Fruit fly (Drosophila melanogaster) whole organism, embryonic: Measurements from ENCODE around the gene Ugt35E2.

Experiments used
- Asciz ChIP-seq: fragments of 200-800 bp; sonication (Bioruptor generic); optimal IDR thresholded peaks from 2 replicates; lab custom pipeline; 2017; ENCODE audit warnings: missing biosample characterization, mild to moderate bottlenecking, missing genetic modification characterization, missing genetic modification reagents
- CG10267 ChIP-seq: fragments of 200-800 bp; sonication (Bioruptor generic); optimal IDR thresholded peaks from 2 replicates; lab custom pipeline; 2018; ENCODE audit warnings: missing biosample characterization, mild to moderate bottlenecking, missing genetic modification characterization, moderate library complexity
- CG10543 ChIP-seq: fragments of 200-800 bp; sonication (Bioruptor generic); optimal IDR thresholded peaks from 3 replicates; lab custom pipeline; 2017; ENCODE audit warnings: missing biosample characterization, mild to moderate bottlenecking, missing genetic modification characterization, moderate library complexity
- CG10654 ChIP-seq: fragments of 200-800 bp; sonication (Bioruptor generic); optimal IDR thresholded peaks from 2 replicates; lab custom pipeline; 2016; ENCODE audit warnings: missing biosample characterization, missing genetic modification characterization
- CG11560 ChIP-seq: fragments of 200-800 bp; sonication (Bioruptor generic); IDR thresholded peaks from 3 replicates; pipeline ENCODE4 v1.3.6; 2022; ENCODE audit warnings: missing biosample characterization, missing genetic modification characterization
- CG13894 ChIP-seq: fragments of 200-800 bp; sonication (Bioruptor generic); optimal IDR thresholded peaks from 3 replicates; lab custom pipeline; 2018; ENCODE audit warnings: missing biosample characterization, mild to moderate bottlenecking, missing genetic modification characterization, moderate library complexity
- CG14050 ChIP-seq: fragments of 200-800 bp; sonication (Bioruptor generic); IDR thresholded peaks from 3 replicates; pipeline ENCODE4 v1.3.6; 2022; ENCODE audit warnings: missing biosample characterization, missing genetic modification characterization
- CG14710 ChIP-seq: fragments of 200-800 bp; sonication (Bioruptor generic); optimal IDR thresholded peaks from 3 replicates; lab custom pipeline; 2019; ENCODE audit warnings: missing biosample characterization, mild to moderate bottlenecking, missing genetic modification characterization, moderate library complexity
- CG1529 ChIP-seq: fragments of 200-800 bp; sonication (Bioruptor generic); optimal IDR thresholded peaks from 3 replicates; lab custom pipeline; 2018; ENCODE audit warnings: missing biosample characterization, missing genetic modification characterization
- CG17568 ChIP-seq: fragments of 200-800 bp; sonication (Bioruptor generic); optimal IDR thresholded peaks from 2 replicates; lab custom pipeline; 2018; ENCODE audit warnings: missing biosample characterization, mild to moderate bottlenecking, missing genetic modification characterization, moderate library complexity
- CG18599 ChIP-seq: fragments of 200-800 bp; sonication (Bioruptor generic); optimal IDR thresholded peaks from 3 replicates; lab custom pipeline; 2017; ENCODE audit warnings: missing biosample characterization, missing genetic modification characterization, mild to moderate bottlenecking, moderate library complexity, missing genetic modification reagents
- CG18764 ChIP-seq: fragments of 200-800 bp; sonication (Bioruptor generic); optimal IDR thresholded peaks from 3 replicates; lab custom pipeline; 2016; ENCODE audit warnings: missing biosample characterization, missing genetic modification characterization
- CG2712 ChIP-seq: fragments of 200-800 bp; optimal IDR thresholded peaks from 3 replicates; lab custom pipeline; 2019; ENCODE audit warnings: missing biosample characterization, mild to moderate bottlenecking, missing genetic modification characterization, moderate library complexity
- CG4617 ChIP-seq: fragments of 200-800 bp; sonication (Bioruptor generic); optimal IDR thresholded peaks from 3 replicates; lab custom pipeline; 2016; ENCODE audit warnings: missing biosample characterization, missing genetic modification characterization, borderline replicate concordance
- CG4707 ChIP-seq: fragments of 200-800 bp; sonication (Bioruptor generic); optimal IDR thresholded peaks from 2 replicates; lab custom pipeline; 2018; ENCODE audit warnings: missing biosample characterization, mild to moderate bottlenecking, missing genetic modification characterization, moderate library complexity
- CG4854 ChIP-seq: fragments of 200-800 bp; sonication (Bioruptor generic); optimal IDR thresholded peaks from 2 replicates; lab custom pipeline; 2016; ENCODE audit warnings: missing biosample characterization, missing genetic modification characterization, inconsistent platforms
- CG6254 ChIP-seq: fragments of 200-800 bp; sonication (Bioruptor generic); optimal IDR thresholded peaks from 3 replicates; lab custom pipeline; 2017; ENCODE audit warnings: mild to moderate bottlenecking, missing biosample characterization, missing genetic modification reagents, missing genetic modification characterization
- CG6791 ChIP-seq: fragments of 200-800 bp; sonication (Bioruptor generic); IDR thresholded peaks from 3 replicates; pipeline ENCODE4 v1.3.6; 2022; ENCODE audit warnings: missing biosample characterization, missing genetic modification characterization; ENCODE audit not compliant: partially characterized antibody
- CG8089 ChIP-seq: fragments of 200-800 bp; sonication (Bioruptor generic); optimal IDR thresholded peaks from 3 replicates; lab custom pipeline; 2016; ENCODE audit warnings: missing biosample characterization, missing genetic modification characterization
- CG8388 ChIP-seq: fragments of 200-800 bp; sonication (Bioruptor generic); optimal IDR thresholded peaks from 2 replicates; lab custom pipeline; 2019; ENCODE audit warnings: missing biosample characterization, mild to moderate bottlenecking, missing genetic modification characterization, moderate library complexity
- Dip2 ChIP-seq: fragments of 200-800 bp; sonication (Bioruptor generic); IDR thresholded peaks from 2 replicates; pipeline ENCODE4 v1.3.6; 2022; ENCODE audit warnings: missing biosample characterization, missing genetic modification characterization
- E2f1 ChIP-seq: fragments of 200-800 bp; sonication (Bioruptor generic); IDR thresholded peaks from 2 replicates; pipeline ENCODE4 v1.3.6; 2022; ENCODE audit warnings: missing biosample characterization, missing genetic modification characterization
- HmgZ ChIP-seq: fragments of 200-800 bp; sonication (Bioruptor generic); optimal IDR thresholded peaks from 2 replicates; lab custom pipeline; 2018; ENCODE audit warnings: missing biosample characterization, mild to moderate bottlenecking, missing genetic modification characterization
- Hmr ChIP-seq: fragments of 200-800 bp; sonication (Bioruptor generic); optimal IDR thresholded peaks from 3 replicates; lab custom pipeline; 2017; ENCODE audit warnings: mild to moderate bottlenecking, missing biosample characterization, missing genetic modification reagents, missing genetic modification characterization
- Hr3 ChIP-seq: fragments of 200-800 bp; sonication (Bioruptor generic); optimal IDR thresholded peaks from 3 replicates; lab custom pipeline; 2016; ENCODE audit warnings: missing biosample characterization, missing genetic modification characterization
- Hr51 ChIP-seq, 2 experiments: fragments of 200-800 bp; sonication (Bioruptor generic); optimal IDR thresholded peaks; 2 replicates in 1 of 2; 3 replicates in 1 of 2; lab custom pipeline; 2016 to 2018; ENCODE audit warnings: missing biosample characterization in 2 of 2, missing genetic modification characterization in 2 of 2, mild to moderate bottlenecking in 1 of 2, moderate library complexity in 1 of 2
- Kr ChIP-seq: fragments of 200-800 bp; sonication (Bioruptor generic); optimal IDR thresholded peaks from 2 replicates; lab custom pipeline; 2017; ENCODE audit warnings: missing biosample characterization, mild to moderate bottlenecking, missing genetic modification characterization
- Mad ChIP-seq: fragments of 200-800 bp; sonication (Bioruptor generic); optimal IDR thresholded peaks from 2 replicates; lab custom pipeline; 2016; ENCODE audit warnings: missing biosample characterization, missing genetic modification characterization
- Meics ChIP-seq: fragments of 200-800 bp; sonication (Bioruptor generic); optimal IDR thresholded peaks from 2 replicates; lab custom pipeline; 2017; ENCODE audit warnings: missing biosample characterization, mild to moderate bottlenecking, missing genetic modification characterization
- NK7.1 ChIP-seq: fragments of 200-800 bp; sonication (Bioruptor generic); optimal IDR thresholded peaks from 3 replicates; lab custom pipeline; 2016; ENCODE audit warnings: missing biosample characterization, missing genetic modification characterization
- Nf-YC ChIP-seq: fragments of 200-800 bp; optimal IDR thresholded peaks from 3 replicates; lab custom pipeline; 2019; ENCODE audit warnings: missing biosample characterization, mild to moderate bottlenecking, missing genetic modification characterization, moderate library complexity
- Oaz ChIP-seq: fragments of 200-800 bp; sonication (Bioruptor generic); IDR thresholded peaks from 2 replicates; pipeline ENCODE4 v1.3.6; 2022; ENCODE audit warnings: missing biosample characterization, missing genetic modification characterization
- Opbp ChIP-seq: fragments of 200-800 bp; sonication (Bioruptor generic); IDR thresholded peaks from 3 replicates; pipeline ENCODE4 v1.3.6; 2022; ENCODE audit warnings: missing biosample characterization, missing genetic modification characterization; ENCODE audit not compliant: partially characterized antibody
- Optix ChIP-seq: fragments of 200-800 bp; sonication (Bioruptor generic); IDR thresholded peaks from 3 replicates; pipeline ENCODE4 v1.3.6; 2022; ENCODE audit warnings: missing biosample characterization, missing genetic modification characterization
- Sry-β ChIP-seq: fragments of 200-800 bp; sonication (Bioruptor generic); optimal IDR thresholded peaks from 2 replicates; lab custom pipeline; 2018; ENCODE audit warnings: missing biosample characterization, mild to moderate bottlenecking, missing genetic modification characterization, moderate library complexity
- Ssrp ChIP-seq: fragments of 200-800 bp; sonication (Bioruptor generic); optimal IDR thresholded peaks from 2 replicates; lab custom pipeline; 2018; ENCODE audit warnings: missing biosample characterization, mild to moderate bottlenecking, missing genetic modification characterization, moderate library complexity
- Xrp1 ChIP-seq: fragments of 200-800 bp; sonication (Bioruptor generic); IDR thresholded peaks from 2 replicates; pipeline ENCODE4 v1.3.6; 2022; ENCODE audit warnings: missing biosample characterization, missing genetic modification characterization
- abd-A ChIP-seq: fragments of 200-800 bp; sonication (Bioruptor generic); optimal IDR thresholded peaks from 3 replicates; lab custom pipeline; 2019; ENCODE audit warnings: missing biosample characterization, mild to moderate bottlenecking, missing genetic modification characterization, moderate library complexity
- bbx ChIP-seq: fragments of 200-800 bp; sonication (Bioruptor generic); IDR thresholded peaks from 2 replicates; pipeline ENCODE4 v1.3.6; 2022; ENCODE audit warnings: missing biosample characterization, missing genetic modification characterization; ENCODE audit not compliant: partially characterized antibody
- br ChIP-seq: fragments of >200 bp; optimal IDR thresholded peaks from 2 replicates; lab custom pipeline; 2017
- ewg ChIP-seq: fragments of 200-800 bp; sonication (Bioruptor generic); optimal IDR thresholded peaks from 3 replicates; lab custom pipeline; 2017; ENCODE audit warnings: mild to moderate bottlenecking, missing biosample characterization, missing genetic modification reagents, missing genetic modification characterization
- ftz-f1 ChIP-seq: fragments of 200-800 bp; sonication (Bioruptor generic); optimal IDR thresholded peaks from 2 replicates; lab custom pipeline; 2016; ENCODE audit warnings: missing biosample characterization, missing genetic modification characterization
- ham ChIP-seq: fragments of 200-800 bp; sonication (Bioruptor generic); IDR thresholded peaks from 2 replicates; pipeline ENCODE4 v1.3.6; 2022; ENCODE audit warnings: missing biosample characterization, missing genetic modification characterization
- hkb ChIP-seq, 2 experiments: fragments of 200-800 bp in 1 of 2; fragments of >200 bp in 1 of 2; sonication (Bioruptor generic) in 1 of 2; IDR thresholded peaks in 1 of 2; optimal IDR thresholded peaks in 1 of 2; 2 replicates each; pipeline versions ENCODE4 v1.3.6 to Lab custom; 2017 to 2022; ENCODE audit warnings: missing biosample characterization in 1 of 2, missing genetic modification characterization in 1 of 2
- nau ChIP-seq: fragments of 200-800 bp; sonication (Bioruptor generic); optimal IDR thresholded peaks from 3 replicates; lab custom pipeline; 2017; ENCODE audit warnings: missing biosample characterization, mild to moderate bottlenecking, missing genetic modification characterization, missing genetic modification reagents
- row ChIP-seq: fragments of 200-800 bp; sonication (Bioruptor generic); IDR thresholded peaks from 3 replicates; pipeline ENCODE4 v1.3.6; 2022; ENCODE audit warnings: missing biosample characterization, missing genetic modification characterization
- stc ChIP-seq: fragments of 200-800 bp; sonication (Bioruptor generic); IDR thresholded peaks from 2 replicates; pipeline ENCODE4 v1.3.6; 2022; ENCODE audit warnings: missing biosample characterization, missing genetic modification characterization
- wdn ChIP-seq: fragments of 200-800 bp; sonication (Bioruptor generic); IDR thresholded peaks from 2 replicates; pipeline ENCODE4 v1.3.6; 2022; ENCODE audit warnings: missing biosample characterization, missing genetic modification characterization
- zen ChIP-seq: fragments of 200-800 bp; sonication (Bioruptor generic); optimal IDR thresholded peaks from 3 replicates; lab custom pipeline; 2018; ENCODE audit warnings: missing biosample characterization, mild to moderate bottlenecking, missing genetic modification characterization, moderate library complexity

The Ugt35E2 gene

dm6 chr3R:11209801-11210402 lies 42.1 kb upstream of the Ugt35E2 start, which contains the start of the genes SdhC and Tctp (continued):
- TF ChIP-seq CG1529 (GFP tag; lab: Kevin White, UChicago) (peak; percentile 6), zen (peak; percentile 70), Meics (GFP tag; lab: Kevin White, UChicago) (peak; percentile 62), CG10267 (tag; lab: Kevin White, UChicago) (peak; percentile 76), CG13894 (tag; lab: Kevin White, UChicago) (peak; percentile 72), nau (GFP tag; lab: Kevin White, UChicago) (no peak), CG4707 (GFP tag; lab: Kevin White, UChicago) (no peak), Ssrp (tag; lab: Kevin White, UChicago) (no peak), CG8089 (GFP tag; lab: Kevin White, UChicago) (no peak), Opbp (GFP tag; lab: Robert Waterston, UW) (no peak), stc (GFP tag; lab: Robert Waterston, UW) (no peak), CG6791 (GFP tag; lab: Robert Waterston, UW) (peak; percentile 62), CG17568 (GFP tag; lab: Kevin White, UChicago) (no peak), CG18764 (GFP tag; lab: Kevin White, UChicago) (peak; percentile 2), abd-A (tag; lab: Kevin White, UChicago) (no peak), CG4617 (GFP tag; lab: Kevin White, UChicago) (peak; percentile 38), Hmr (GFP tag; lab: Kevin White, UChicago) (peak; percentile 73), Mad (GFP tag; lab: Kevin White, UChicago) (peak; percentile 20), wdn (GFP tag; lab: Robert Waterston, UW) (no peak), Asciz (GFP tag; lab: Kevin White, UChicago) (no peak), Hr3 (GFP tag; lab: Kevin White, UChicago) (peak; percentile 41), CG8388 (GFP tag; lab: Kevin White, UChicago) (peak; percentile 15), CG11560 (tag; lab: Robert Waterston, UW) (no peak), CG6254 (GFP tag; lab: Kevin White, UChicago) (no peak), CG18599 (GFP tag; lab: Kevin White, UChicago) (peak; percentile 52), row (GFP tag; lab: Robert Waterston, UW) (peak; percentile 72), CG14710 (tag; lab: Kevin White, UChicago) (peak; percentile 89), CG10543 (GFP tag; lab: Kevin White, UChicago) (peak; percentile 79), Dip2 (GFP tag; lab: Robert Waterston, UW) (no peak), Xrp1 (no peak; the same call in 1 of the 2 replicates), Nf-YC (tag; lab: Kevin White, UChicago) (peak; percentile 70), CG10654 (GFP tag; lab: Kevin White, UChicago) (peak; percentile 15), CG4854 (GFP tag; lab: Kevin White, UChicago) (no peak), E2f1 (GFP tag; lab: Robert Waterston, UW) (no peak), Hr51 (GFP tag; optimal IDR thresholded peaks at IDR 0.05; lab: Kevin White, UChicago) (peak; percentile 17 to 60), NK7.1 (no peak), hkb (optimal IDR thresholded peaks at IDR 0.05; lab: Kevin White, UChicago) (peak; percentile 44), hkb (GFP tag; IDR thresholded peaks at IDR 0.05; lab: Robert Waterston, UW) (0 out of 2 replicates have a peak, but pooled peaks have one; percentile 7), Optix (no peak), ftz-f1 (no peak), bbx (peak; percentile 56), Sry-β (GFP tag; lab: Kevin White, UChicago) (no peak), HmgZ (tag; lab: Kevin White, UChicago) (peak; percentile 40), CG2712 (peak; percentile 62), CG14050 (GFP tag; lab: Robert Waterston, UW) (no peak), ham (GFP tag; lab: Robert Waterston, UW) (no peak), Oaz (GFP tag; lab: Robert Waterston, UW) (no peak), ewg (peak; percentile 17), Kr (no peak), br (no peak)
